ENCODE assay signal across 8 worm cellular contexts in genomic region chrIII:13721066-13721465, ce11.
TF ChIP-seq lines count a peak whose summit lies in the region.

No protein-coding gene starts in this region.

TF ChIP-seq in whole organism, L1 larva, 84 proteins besides CTCF, POLR2A, EP300 and RAD21:
- peak; percentile 70 for TF ChIP-seq blmp-1 (tag; optimal IDR thresholded peaks at IDR 0.05; lab: Kevin White, UChicago)
- peak; percentile 18 for TF ChIP-seq ceh-8 (GFP tag; optimal IDR thresholded peaks at IDR 0.05; lab: Kevin White, UChicago)
- no peak for TF ChIP-seq fkh-10 (GFP tag; optimal IDR thresholded peaks at IDR 0.05; lab: Kevin White, UChicago)
- TF ChIP-seq grh-1 (GFP tag; IDR thresholded peaks at IDR 0.05; lab: Robert Waterston, UW): 0 out of 2 replicates have a peak, but pooled peaks have one; percentile 37
- TF ChIP-seq nhr-85 (tag; lab: Kevin White, UChicago): peak; percentile 71
- TF ChIP-seq egl-13 (tag; optimal IDR thresholded peaks at IDR 0.05; lab: Kevin White, UChicago): no peak
- TF ChIP-seq nhr-90 (tag; optimal IDR thresholded peaks at IDR 0.05; lab: Kevin White, UChicago; ENCODE audit: poor library complexity): peak; percentile 7
- TF ChIP-seq elt-2 (tag; optimal IDR thresholded peaks at IDR 0.05; lab: Kevin White, UChicago): no peak
- peak; percentile 48 for TF ChIP-seq lin-14 (GFP tag; optimal IDR thresholded peaks at IDR 0.05; lab: Kevin White, UChicago)

TF ChIP-seq in whole organism, L3 larva, 47 proteins besides CTCF, POLR2A, EP300 and RAD21 (continues in another document):
- TF ChIP-seq eor-1 (tag; optimal IDR thresholded peaks at IDR 0.05; lab: Kevin White, UChicago) (no peak), lin-39 (tag; optimal IDR thresholded peaks at IDR 0.05; lab: Kevin White, UChicago) (peak; percentile 74), mml-1 (tag; optimal IDR thresholded peaks at IDR 0.05; lab: Kevin White, UChicago) (no peak), ceh-28 (tag; optimal IDR thresholded peaks at IDR 0.05; lab: Kevin White, UChicago) (no peak), skn-1 (tag; optimal IDR thresholded peaks at IDR 0.05; lab: Kevin White, UChicago) (no peak), nhr-43 (tag; optimal IDR thresholded peaks at IDR 0.05; lab: Kevin White, UChicago; ENCODE audit: poor library complexity, severe bottlenecking) (no peak), lsy-12 (tag; optimal IDR thresholded peaks at IDR 0.05; lab: Kevin White, UChicago) (peak; percentile 60), pha-4 (tag; optimal IDR thresholded peaks at IDR 0.05; lab: Kevin White, UChicago) (peak; percentile 19), lin-15B (tag; optimal IDR thresholded peaks at IDR 0.05; lab: Kevin White, UChicago) (no peak), elt-2 (tag; optimal IDR thresholded peaks at IDR 0.05; lab: Kevin White, UChicago) (no peak), egl-5 (tag; optimal IDR thresholded peaks at IDR 0.05; lab: Kevin White, UChicago) (no peak), sea-2 (GFP tag; optimal IDR thresholded peaks at IDR 0.05; lab: Kevin White, UChicago) (no peak)

TF ChIP-seq in whole organism, L4 larva, 104 proteins besides CTCF, POLR2A, EP300 and RAD21 (continues in another document):
- TF ChIP-seq php-3 (GFP tag; IDR thresholded peaks at IDR 0.05; lab: Robert Waterston, UW) (no peak; the same call in 1 of the 2 replicates), hif-1 (tag; optimal IDR thresholded peaks at IDR 0.05; lab: Kevin White, UChicago) (peak in 1 of 2 experiments; percentile 54), dmd-6 (GFP tag; IDR thresholded peaks at IDR 0.05; lab: Robert Waterston, UW) (no peak), set-16 (GFP tag; IDR thresholded peaks at IDR 0.05; lab: Robert Waterston, UW) (peak; percentile 98), nhr-102 (tag; optimal IDR thresholded peaks at IDR 0.05; lab: Kevin White, UChicago) (peak; percentile 16), lin-1 (GFP tag; IDR thresholded peaks at IDR 0.05; lab: Robert Waterston, UW) (0 out of 2 replicates have a peak, but pooled peaks have one; percentile 19), hlh-11 (tag; optimal IDR thresholded peaks at IDR 0.05; lab: Kevin White, UChicago) (peak; percentile 70), ceh-82 (tag; optimal IDR thresholded peaks at IDR 0.05; lab: Kevin White, UChicago) (no peak), nhr-10 (tag; optimal IDR thresholded peaks at IDR 0.05; lab: Kevin White, UChicago) (no peak), nhr-6 (tag; optimal IDR thresholded peaks at IDR 0.05; lab: Kevin White, UChicago) (peak; percentile 10), ZK337.2 (GFP tag; IDR thresholded peaks at IDR 0.05; lab: Robert Waterston, UW) (no peak)

TF ChIP-seq in whole organism, early embryonic, 17 proteins besides CTCF, POLR2A, EP300 and RAD21 (continues in another document):
- TF ChIP-seq hmbx-1 (tag; optimal IDR thresholded peaks at IDR 0.05; lab: Kevin White, UChicago) (no peak), hnd-1 (tag; optimal IDR thresholded peaks at IDR 0.05; lab: Kevin White, UChicago) (no peak), tra-4 (tag; optimal IDR thresholded peaks at IDR 0.05; lab: Kevin White, UChicago) (peak; percentile 11), pes-1 (GFP tag; IDR thresholded peaks at IDR 0.05; lab: Robert Waterston, UW) (0 out of 2 replicates have a peak, but pooled peaks have one; percentile 26), aly-1 (tag; optimal IDR thresholded peaks at IDR 0.05; lab: Kevin White, UChicago) (peak; percentile 46), flt-1 (GFP tag; IDR thresholded peaks at IDR 0.05; lab: Robert Waterston, UW) (peak; percentile 35), sea-1 (GFP tag; conservative IDR thresholded peaks at IDR 0.05; lab: Robert Waterston, UW) (peak; percentile 66; the same call in 1 of the 2 replicates), B0310.2 (tag; optimal IDR thresholded peaks at IDR 0.05; lab: Kevin White, UChicago) (peak; percentile 48), ceh-36 (tag; optimal IDR thresholded peaks at IDR 0.05; lab: Kevin White, UChicago) (peak; percentile 29), tbx-11 (GFP tag; IDR thresholded peaks at IDR 0.05; lab: Robert Waterston, UW) (peak; percentile 37; the same call in 1 of the 2 replicates), hmg-4 (GFP tag; optimal IDR thresholded peaks at IDR 0.05; lab: Kevin White, UChicago) (peak; percentile 88), ets-7 (tag; optimal IDR thresholded peaks at IDR 0.05; lab: Kevin White, UChicago) (no peak)

TF ChIP-seq in whole organism, late embryonic, 69 proteins besides CTCF, POLR2A, EP300 and RAD21 (continues in another document):
- TF ChIP-seq pat-9 (tag; optimal IDR thresholded peaks at IDR 0.05; lab: Kevin White, UChicago): peak; percentile 49
- peak; percentile 79 for TF ChIP-seq ceh-34 (tag; optimal IDR thresholded peaks at IDR 0.05; lab: Kevin White, UChicago)
- TF ChIP-seq gmeb-2 (tag; optimal IDR thresholded peaks at IDR 0.05; lab: Kevin White, UChicago): peak; percentile 8
- TF ChIP-seq zip-5 (tag; optimal IDR thresholded peaks at IDR 0.05; lab: Kevin White, UChicago): no peak
- peak; percentile 7 for TF ChIP-seq ceh-6 (GFP tag; optimal IDR thresholded peaks at IDR 0.05; lab: Kevin White, UChicago)
- TF ChIP-seq ttx-3 (tag; optimal IDR thresholded peaks at IDR 0.05; lab: Kevin White, UChicago): no peak
- TF ChIP-seq ceh-30 (tag; optimal IDR thresholded peaks at IDR 0.05; lab: Kevin White, UChicago): no peak
- TF ChIP-seq unc-3 (GFP tag; conservative IDR thresholded peaks at IDR 0.05; lab: Robert Waterston, UW): no peak
- TF ChIP-seq unc-3 (tag; optimal IDR thresholded peaks at IDR 0.05; lab: Kevin White, UChicago): no peak
- no peak for TF ChIP-seq pag-3 (tag; optimal IDR thresholded peaks at IDR 0.05; lab: Kevin White, UChicago; ENCODE audit: borderline replicate concordance)
- peak; percentile 67 for TF ChIP-seq ref-2 (tag; optimal IDR thresholded peaks at IDR 0.05; lab: Kevin White, UChicago)
- peak; percentile 1 for TF ChIP-seq nhr-232 (tag; optimal IDR thresholded peaks at IDR 0.05; lab: Kevin White, UChicago)
- no peak for TF ChIP-seq pha-4 (tag; optimal IDR thresholded peaks at IDR 0.05; lab: Kevin White, UChicago)

TF ChIP-seq in whole organism, midembryonic, 9 proteins besides CTCF, POLR2A, EP300 and RAD21:
- TF ChIP-seq ref-1 (GFP tag; conservative IDR thresholded peaks at IDR 0.05; lab: Robert Waterston, UW): no peak
- no peak for TF ChIP-seq ztf-29 (GFP tag; IDR thresholded peaks at IDR 0.05; lab: Robert Waterston, UW)
- peak; percentile 73; the same call in 1 of the 2 replicates for TF ChIP-seq tab-1 (GFP tag; IDR thresholded peaks at IDR 0.05; lab: Robert Waterston, UW)
- TF ChIP-seq med-1 (GFP tag; optimal IDR thresholded peaks at IDR 0.05; lab: Kevin White, UChicago; ENCODE audit: insufficient read depth): no peak
- peak; percentile 22 for TF ChIP-seq cog-1 (tag; optimal IDR thresholded peaks at IDR 0.05; lab: Kevin White, UChicago)
- TF ChIP-seq T22C8.4 (GFP tag; IDR thresholded peaks at IDR 0.05; lab: Robert Waterston, UW): no peak
- no peak; the same call in 1 of the 2 replicates for TF ChIP-seq klf-2 (GFP tag; conservative IDR thresholded peaks at IDR 0.05; lab: Robert Waterston, UW)
- peak; percentile 48; the same call in 1 of the 2 replicates for TF ChIP-seq ztf-23 (GFP tag; IDR thresholded peaks at IDR 0.05; lab: Robert Waterston, UW)
- peak; percentile 80 for TF ChIP-seq flt-1 (GFP tag; IDR thresholded peaks at IDR 0.05; lab: Robert Waterston, UW)

TF ChIP-seq in whole organism, mixed stage, embryonic, 35 proteins besides CTCF, POLR2A, EP300 and RAD21 (continues in another document):
- TF ChIP-seq unc-120 (tag; optimal IDR thresholded peaks at IDR 0.05; lab: Kevin White, UChicago; ENCODE audit: poor library complexity, severe bottlenecking): no peak
- TF ChIP-seq mep-1 (tag; optimal IDR thresholded peaks at IDR 0.05; lab: Kevin White, UChicago): peak; percentile 18
- TF ChIP-seq M03D4.4 (tag; optimal IDR thresholded peaks at IDR 0.05; lab: Kevin White, UChicago): peak; percentile 60
- TF ChIP-seq nhr-237 (tag; optimal IDR thresholded peaks at IDR 0.05; lab: Kevin White, UChicago): no peak
- TF ChIP-seq ces-1 (GFP tag; optimal IDR thresholded peaks at IDR 0.05; lab: Kevin White, UChicago): no peak
- TF ChIP-seq elt-3 (tag; optimal IDR thresholded peaks at IDR 0.05; lab: Kevin White, UChicago): no peak
- peak; percentile 41 for TF ChIP-seq sem-2 (GFP tag; optimal IDR thresholded peaks at IDR 0.05; lab: Kevin White, UChicago)
- TF ChIP-seq nhr-12 (tag; optimal IDR thresholded peaks at IDR 0.05; lab: Kevin White, UChicago): no peak
- no peak for TF ChIP-seq hlh-1 (tag; optimal IDR thresholded peaks at IDR 0.05; lab: Kevin White, UChicago)
- peak; percentile 76 for TF ChIP-seq cnd-1 (tag; optimal IDR thresholded peaks at IDR 0.05; lab: Kevin White, UChicago)
- no peak for TF ChIP-seq flh-1 (GFP tag; optimal IDR thresholded peaks at IDR 0.05; lab: Kevin White, UChicago)
- TF ChIP-seq mls-2 (tag; optimal IDR thresholded peaks at IDR 0.05; lab: Kevin White, UChicago): peak; percentile 71
- peak; percentile 43 for TF ChIP-seq lin-32 (GFP tag; optimal IDR thresholded peaks at IDR 0.05; lab: Kevin White, UChicago)
- TF ChIP-seq lin-13 (tag; optimal IDR thresholded peaks at IDR 0.05; lab: Kevin White, UChicago): no peak
- no peak for TF ChIP-seq blmp-1 (tag; optimal IDR thresholded peaks at IDR 0.05; lab: Kevin White, UChicago)
- no peak for TF ChIP-seq unc-39 (tag; optimal IDR thresholded peaks at IDR 0.05; lab: Kevin White, UChicago)

TF ChIP-seq in whole organism, young adult, 124 proteins besides CTCF, POLR2A, EP300 and RAD21 (continues in another document):
- TF ChIP-seq chd-7 (tag; optimal IDR thresholded peaks at IDR 0.05; lab: Kevin White, UChicago): no peak
- TF ChIP-seq nhr-80 (tag; optimal IDR thresholded peaks at IDR 0.05; lab: Kevin White, UChicago): no peak
- no peak for TF ChIP-seq mel-28 (tag; optimal IDR thresholded peaks at IDR 0.05; lab: Kevin White, UChicago; ENCODE audit: borderline replicate concordance)
- peak; percentile 35 for TF ChIP-seq F52B5.7 (tag; optimal IDR thresholded peaks at IDR 0.05; lab: Kevin White, UChicago)
- no peak for TF ChIP-seq pbrm-1 (GFP tag; IDR thresholded peaks at IDR 0.05; lab: Robert Waterston, UW)
- TF ChIP-seq hmg-20 (GFP tag; IDR thresholded peaks at IDR 0.05; lab: Robert Waterston, UW): no peak
- TF ChIP-seq tbp1 (GFP tag; optimal IDR thresholded peaks at IDR 0.05; lab: Kevin White, UChicago): no peak
- no peak for TF ChIP-seq Y67H2A.10 (GFP tag; conservative IDR thresholded peaks at IDR 0.05; lab: Robert Waterston, UW)
- TF ChIP-seq fkh-3 (tag; optimal IDR thresholded peaks at IDR 0.05; lab: Kevin White, UChicago): no peak
- peak; percentile 52 for TF ChIP-seq K12H6.12 (tag; optimal IDR thresholded peaks at IDR 0.05; lab: Kevin White, UChicago)
- peak; percentile 74 for TF ChIP-seq akir-1 (GFP tag; optimal IDR thresholded peaks at IDR 0.05; lab: Kevin White, UChicago)
- TF ChIP-seq snpc-1.3 (tag; optimal IDR thresholded peaks at IDR 0.05; lab: Kevin White, UChicago; ENCODE audit: insufficient read depth): no peak
- TF ChIP-seq F57C9.4 (tag; optimal IDR thresholded peaks at IDR 0.05; lab: Kevin White, UChicago): no peak
- TF ChIP-seq ceh-79 (tag; optimal IDR thresholded peaks at IDR 0.05; lab: Kevin White, UChicago): peak; percentile 27
- TF ChIP-seq efl-1 (GFP tag; optimal IDR thresholded peaks at IDR 0.05; lab: Kevin White, UChicago): no peak
- TF ChIP-seq bed-1 (GFP tag; IDR thresholded peaks at IDR 0.05; lab: Robert Waterston, UW): no peak
- 0 out of 2 replicates have a peak, but pooled peaks have one; percentile 50 for TF ChIP-seq hsf-1 (GFP tag; IDR thresholded peaks at IDR 0.05; lab: Robert Waterston, UW)
- no peak for TF ChIP-seq ztf-6 (GFP tag; IDR thresholded peaks at IDR 0.05; lab: Robert Waterston, UW)
